Fruit fly (Drosophila melanogaster): Measurements from ENCODE around the gene Mnt.
A peak's percentile ranks its signal among the peaks of the same experiment; 100 is the strongest.

Mnt gene

dm6 chrX:3743891-3744491 is 72.4 kb downstream of the Mnt start (continued):
- TF ChIP-seq Jarid2 (GFP tag; optimal IDR thresholded peaks at IDR 0.05): peak; percentile 69
- TF ChIP-seq Stat92E (GFP tag; optimal IDR thresholded peaks at IDR 0.05): no peak
- peak; percentile 88 for TF ChIP-seq Dek (tag; optimal IDR thresholded peaks at IDR 0.05)
- peak; percentile 89 for TF ChIP-seq CG10209 (GFP tag; optimal IDR thresholded peaks at IDR 0.05)
- TF ChIP-seq CG10431 (GFP tag; optimal IDR thresholded peaks at IDR 0.05): peak; percentile 62
- TF ChIP-seq bowl (GFP tag; IDR thresholded peaks at IDR 0.05): no peak
- TF ChIP-seq CG7963 (GFP tag; IDR thresholded peaks at IDR 0.05; ENCODE audit: partially characterized antibody): no peak
- no peak for TF ChIP-seq usp (GFP tag; optimal IDR thresholded peaks at IDR 0.05)
- TF ChIP-seq CG10462 (GFP tag; optimal IDR thresholded peaks at IDR 0.05): peak; percentile 58
- peak; percentile 63 for TF ChIP-seq chinmo (GFP tag; IDR thresholded peaks at IDR 0.05; ENCODE audit: partially characterized antibody)
- TF ChIP-seq CG1647 (GFP tag; optimal IDR thresholded peaks at IDR 0.05): no peak
- TF ChIP-seq Ptx1 (GFP tag; IDR thresholded peaks at IDR 0.05): peak; percentile 89
- no peak; the same call in 1 of the 2 replicates for TF ChIP-seq amos (GFP tag; IDR thresholded peaks at IDR 0.05; ENCODE audit: partially characterized antibody)
- TF ChIP-seq stwl (tag; optimal IDR thresholded peaks at IDR 0.05): no peak
- no peak for TF ChIP-seq zen2 (GFP tag; IDR thresholded peaks at IDR 0.05; ENCODE audit: partially characterized antibody)
- peak; percentile 69 for TF ChIP-seq Dbx (GFP tag; IDR thresholded peaks at IDR 0.05)
- no peak for TF ChIP-seq CG34376 (GFP tag; optimal IDR thresholded peaks at IDR 0.05)
- no peak for TF ChIP-seq CG12071 (GFP tag; optimal IDR thresholded peaks at IDR 0.05)
- peak; percentile 87 for TF ChIP-seq CG31441 (GFP tag; IDR thresholded peaks at IDR 0.05)
- no peak for TF ChIP-seq CG8944 (GFP tag; optimal IDR thresholded peaks at IDR 0.05)
- TF ChIP-seq CG31224 (GFP tag; IDR thresholded peaks at IDR 0.05): no peak; the same call in 1 of the 2 replicates
- 0 out of 2 replicates have a peak, but pooled peaks have one; percentile 19 for TF ChIP-seq CG10959 (GFP tag; IDR thresholded peaks at IDR 0.05)
- no peak for TF ChIP-seq luna (GFP tag; optimal IDR thresholded peaks at IDR 0.05)
- TF ChIP-seq Taf1 (GFP tag; IDR thresholded peaks at IDR 0.05): no peak; the same call in 1 of the 2 replicates
- TF ChIP-seq org-1 (GFP tag; optimal IDR thresholded peaks at IDR 0.05): peak; percentile 78
- TF ChIP-seq CG17912 (GFP tag; optimal IDR thresholded peaks at IDR 0.05): no peak
- no peak for TF ChIP-seq Neu2 (GFP tag; optimal IDR thresholded peaks at IDR 0.05; ENCODE audit: borderline replicate concordance)
- peak; percentile 77 for TF ChIP-seq Blimp-1 (GFP tag; optimal IDR thresholded peaks at IDR 0.05)
- no peak for TF ChIP-seq CG7745 (tag; optimal IDR thresholded peaks at IDR 0.05)
- no peak for TF ChIP-seq wek (GFP tag; optimal IDR thresholded peaks at IDR 0.05)
- no peak for TF ChIP-seq ems (GFP tag; optimal IDR thresholded peaks at IDR 0.05)
- TF ChIP-seq bbx (GFP tag; IDR thresholded peaks at IDR 0.05; ENCODE audit: partially characterized antibody): peak; percentile 28; the same call in 1 of the 2 replicates
- peak; percentile 92 for TF ChIP-seq CG12104 (GFP tag; optimal IDR thresholded peaks at IDR 0.05)
- TF ChIP-seq CG6813 (GFP tag; optimal IDR thresholded peaks at IDR 0.05): peak; percentile 76
- peak; percentile 49 for TF ChIP-seq oc (tag; optimal IDR thresholded peaks at IDR 0.05)
- peak; percentile 83 for TF ChIP-seq Fer1 (GFP tag; optimal IDR thresholded peaks at IDR 0.05)
- peak; percentile 75 for TF ChIP-seq croc (GFP tag; conservative IDR thresholded peaks at IDR 0.05)
- no peak for TF ChIP-seq CG7786 (GFP tag; optimal IDR thresholded peaks at IDR 0.05)
- TF ChIP-seq Mad (GFP tag; optimal IDR thresholded peaks at IDR 0.05): peak; percentile 11
- TF ChIP-seq Ets65A (GFP tag): peak; percentile 46
- no peak for TF ChIP-seq CG9609 (GFP tag; optimal IDR thresholded peaks at IDR 0.05)
- no peak for TF ChIP-seq sens-2 (GFP tag; IDR thresholded peaks at IDR 0.05)
- TF ChIP-seq CG1602 (GFP tag; optimal IDR thresholded peaks at IDR 0.05): peak; percentile 79
- peak; percentile 56 for TF ChIP-seq CG3847 (GFP tag; IDR thresholded peaks at IDR 0.05)
- peak; percentile 90 for TF ChIP-seq CG2712 (tag; optimal IDR thresholded peaks at IDR 0.05)
- TF ChIP-seq fd102C (GFP tag; optimal IDR thresholded peaks at IDR 0.05): no peak
- peak; percentile 1 for TF ChIP-seq CG8290 (GFP tag; optimal IDR thresholded peaks at IDR 0.05)
- TF ChIP-seq CG8290 (tag; optimal IDR thresholded peaks at IDR 0.05): peak in 1 of 2 experiments; percentile 47
- TF ChIP-seq zfh1 (GFP tag; IDR thresholded peaks at IDR 0.05): peak; percentile 30; the same call in 1 of the 3 replicates
- TF ChIP-seq CG5953 (GFP tag; IDR thresholded peaks at IDR 0.05): peak; percentile 46
